Fruit fly (Drosophila melanogaster) whole organism, embryonic: ENCODE results near the gene mus201.

Experiments used
- Ada2b ChIP-seq: fragments of 200-800 bp; sonication (Bioruptor generic); IDR thresholded peaks from 2 replicates; pipeline ENCODE4 v1.3.6; 2022; ENCODE audit warnings: missing biosample characterization, missing genetic modification characterization
- Bgb ChIP-seq: fragments of 200-800 bp; sonication (Bioruptor generic); IDR thresholded peaks from 2 replicates; pipeline ENCODE4 v1.3.6; 2022; ENCODE audit warnings: missing biosample characterization, missing genetic modification characterization; ENCODE audit not compliant: partially characterized antibody
- CG10147 ChIP-seq: fragments of 200-800 bp; sonication (Bioruptor generic); optimal IDR thresholded peaks from 2 replicates; lab custom pipeline; 2019; ENCODE audit warnings: missing biosample characterization, mild to moderate bottlenecking, missing genetic modification characterization, moderate library complexity
- CG10543 ChIP-seq: fragments of 200-800 bp; sonication (Bioruptor generic); optimal IDR thresholded peaks from 3 replicates; lab custom pipeline; 2017; ENCODE audit warnings: missing biosample characterization, mild to moderate bottlenecking, missing genetic modification characterization, moderate library complexity
- CG12219 ChIP-seq: fragments of 200-800 bp; sonication (Bioruptor generic); optimal IDR thresholded peaks from 3 replicates; lab custom pipeline; 2018; ENCODE audit warnings: missing biosample characterization, mild to moderate bottlenecking, missing genetic modification characterization
- CG12659 ChIP-seq: fragments of 200-800 bp; sonication (Bioruptor generic); optimal IDR thresholded peaks from 3 replicates; lab custom pipeline; 2017; ENCODE audit warnings: mild to moderate bottlenecking, missing biosample characterization, missing genetic modification reagents, missing genetic modification characterization
- CG13296 ChIP-seq: fragments of 200-800 bp; sonication (Bioruptor generic); optimal IDR thresholded peaks from 3 replicates; lab custom pipeline; 2018; ENCODE audit warnings: missing biosample characterization, mild to moderate bottlenecking, missing genetic modification characterization
- CG1603 ChIP-seq: fragments of 200-800 bp; sonication (Bioruptor generic); optimal IDR thresholded peaks from 2 replicates; lab custom pipeline; 2019; ENCODE audit warnings: missing biosample characterization, mild to moderate bottlenecking, missing genetic modification characterization, moderate library complexity
- CG17328 ChIP-seq: fragments of 200-800 bp; sonication (Bioruptor generic); IDR thresholded peaks from 2 replicates; pipeline ENCODE4 v1.3.6; 2022; ENCODE audit warnings: missing biosample characterization, missing genetic modification characterization
- CG18764 ChIP-seq: fragments of 200-800 bp; sonication (Bioruptor generic); optimal IDR thresholded peaks from 3 replicates; lab custom pipeline; 2016; ENCODE audit warnings: missing biosample characterization, missing genetic modification characterization
- CG2202 ChIP-seq: fragments of 200-800 bp; sonication (Bioruptor generic); optimal IDR thresholded peaks from 2 replicates; lab custom pipeline; 2018; ENCODE audit warnings: missing biosample characterization, mild to moderate bottlenecking, missing genetic modification characterization
- CG31388 ChIP-seq: fragments of 200-800 bp; sonication (Bioruptor generic); optimal IDR thresholded peaks from 2 replicates; lab custom pipeline; 2016; ENCODE audit warnings: missing biosample characterization, missing genetic modification characterization
- CG4820 ChIP-seq: fragments of 200-800 bp; sonication (Bioruptor generic); optimal IDR thresholded peaks from 3 replicates; lab custom pipeline; 2016; ENCODE audit warnings: missing biosample characterization, missing genetic modification characterization
- CG5953 ChIP-seq: fragments of 200-800 bp; sonication (Bioruptor generic); IDR thresholded peaks from 2 replicates; pipeline ENCODE4 v1.3.6; 2022; ENCODE audit warnings: missing biosample characterization, missing genetic modification characterization
- CG6683 ChIP-seq: fragments of 200-800 bp; sonication (Bioruptor generic); optimal IDR thresholded peaks from 2 replicates; lab custom pipeline; 2017; ENCODE audit warnings: missing biosample characterization, mild to moderate bottlenecking, missing genetic modification characterization, missing genetic modification reagents
- CG8924 ChIP-seq: fragments of 200-800 bp; optimal IDR thresholded peaks from 3 replicates; lab custom pipeline; 2019; ENCODE audit warnings: missing biosample characterization, mild to moderate bottlenecking, missing genetic modification characterization, moderate library complexity
- D ChIP-seq, 2 experiments: fragments of 200-800 bp in 1 of 2; fragments of >200 bp in 1 of 2; sonication (Bioruptor generic) in 1 of 2; optimal IDR thresholded peaks; 2 replicates in 1 of 2; 3 replicates in 1 of 2; lab custom pipeline; 2017; ENCODE audit warnings: mild to moderate bottlenecking in 1 of 2, missing biosample characterization in 1 of 2, missing genetic modification characterization in 1 of 2, missing genetic modification reagents in 1 of 2
- D19A ChIP-seq: fragments of 200-800 bp; optimal IDR thresholded peaks from 3 replicates; lab custom pipeline; 2019; ENCODE audit warnings: missing biosample characterization, mild to moderate bottlenecking, missing genetic modification characterization, moderate library complexity
- Dll ChIP-seq: fragments of 200-800 bp; sonication (Bioruptor generic); IDR thresholded peaks from 4 replicates; pipeline ENCODE4 v1.3.6; 2022; ENCODE audit warnings: missing biosample characterization, missing genetic modification characterization; ENCODE audit not compliant: partially characterized antibody
- Drgx ChIP-seq: fragments of 200-800 bp; sonication (Bioruptor generic); IDR thresholded peaks from 2 replicates; pipeline ENCODE4 v1.3.6; 2022; ENCODE audit warnings: missing biosample characterization, missing genetic modification characterization
- Ets97D ChIP-seq: fragments of 200-800 bp; sonication (Bioruptor generic); optimal IDR thresholded peaks from 3 replicates; lab custom pipeline; 2016; ENCODE audit warnings: missing biosample characterization, missing genetic modification characterization
- Fer1 ChIP-seq: fragments of 200-800 bp; sonication (Bioruptor generic); optimal IDR thresholded peaks from 2 replicates; lab custom pipeline; 2017; ENCODE audit warnings: missing biosample characterization, mild to moderate bottlenecking, missing genetic modification characterization
- HLHmδ ChIP-seq: fragments of 200-800 bp; sonication (Bioruptor generic); optimal IDR thresholded peaks from 2 replicates; lab custom pipeline; 2018; ENCODE audit warnings: missing biosample characterization, mild to moderate bottlenecking, missing genetic modification characterization, moderate library complexity
- Hr3 ChIP-seq: fragments of 200-800 bp; sonication (Bioruptor generic); optimal IDR thresholded peaks from 3 replicates; lab custom pipeline; 2016; ENCODE audit warnings: missing biosample characterization, missing genetic modification characterization
- Hr78 ChIP-seq, 2 experiments: fragments of 200-800 bp in 1 of 2; fragments of >200 bp in 1 of 2; sonication (Bioruptor generic) in 1 of 2; optimal IDR thresholded peaks; 2 replicates each; lab custom pipeline; 2017 to 2019; ENCODE audit warnings: missing biosample characterization in 2 of 2, missing genetic modification characterization in 2 of 2, mild to moderate bottlenecking in 1 of 2, moderate library complexity in 1 of 2
- NFAT ChIP-seq: fragments of 200-800 bp; sonication (Bioruptor generic); IDR thresholded peaks from 2 replicates; pipeline ENCODE4 v1.3.6; 2022; ENCODE audit warnings: missing biosample characterization, missing genetic modification characterization
- Rx ChIP-seq: fragments of 200-800 bp; sonication (Bioruptor generic); IDR thresholded peaks from 2 replicates; pipeline ENCODE4 v1.3.6; 2022; ENCODE audit warnings: missing biosample characterization, missing genetic modification characterization
- Scr ChIP-seq: fragments of 200-800 bp; sonication (Bioruptor generic); IDR thresholded peaks from 2 replicates; pipeline ENCODE4 v1.3.6; 2022; ENCODE audit warnings: missing biosample characterization, missing genetic modification characterization; ENCODE audit not compliant: partially characterized antibody
- Spps ChIP-seq: fragments of 200-800 bp; sonication (Bioruptor generic); optimal IDR thresholded peaks from 2 replicates; lab custom pipeline; 2018; ENCODE audit warnings: missing biosample characterization, mild to moderate bottlenecking, missing genetic modification characterization
- Usf ChIP-seq: fragments of 200-800 bp; sonication (Bioruptor generic); optimal IDR thresholded peaks from 2 replicates; lab custom pipeline; 2017; ENCODE audit warnings: missing genotype, missing biosample characterization, missing genetic modification characterization
- Xrp1 ChIP-seq: fragments of 200-800 bp; sonication (Bioruptor generic); IDR thresholded peaks from 2 replicates; pipeline ENCODE4 v1.3.6; 2022; ENCODE audit warnings: missing biosample characterization, missing genetic modification characterization
- ase ChIP-seq: fragments of 200-800 bp; sonication (Bioruptor generic); IDR thresholded peaks from 3 replicates; pipeline ENCODE4 v1.3.6; 2022; ENCODE audit warnings: missing biosample characterization, missing genetic modification characterization
- chn ChIP-seq: fragments of 200-800 bp; sonication (Bioruptor generic); optimal IDR thresholded peaks from 2 replicates; lab custom pipeline; 2016; ENCODE audit warnings: missing biosample characterization, missing genetic modification characterization
- crp ChIP-seq, 2 experiments: fragments of 200-800 bp; sonication (Bioruptor generic); optimal IDR thresholded peaks; 2 replicates in 1 of 2; 3 replicates in 1 of 2; lab custom pipeline; 2017; ENCODE audit warnings: missing biosample characterization in 2 of 2, missing genetic modification characterization in 2 of 2, mild to moderate bottlenecking in 1 of 2, moderate library complexity in 1 of 2
- eyg ChIP-seq: fragments of 200-800 bp; sonication (Bioruptor generic); optimal IDR thresholded peaks from 3 replicates; lab custom pipeline; 2016; ENCODE audit warnings: missing biosample characterization, missing genetic modification characterization
- fd96Cb ChIP-seq: fragments of 200-800 bp; sonication (Bioruptor generic); optimal IDR thresholded peaks from 2 replicates; lab custom pipeline; 2018; ENCODE audit warnings: missing biosample characterization, mild to moderate bottlenecking, missing genetic modification characterization, moderate library complexity
- grn ChIP-seq: fragments of 200-800 bp; sonication (Bioruptor generic); optimal IDR thresholded peaks from 3 replicates; lab custom pipeline; 2017; ENCODE audit warnings: missing biosample characterization, missing genetic modification characterization
- hth ChIP-seq: fragments of >200 bp; optimal IDR thresholded peaks from 2 replicates; lab custom pipeline; 2017; ENCODE audit warnings: inconsistent platforms
- jing ChIP-seq: fragments of 200-800 bp; sonication (Bioruptor generic); optimal IDR thresholded peaks from 2 replicates; lab custom pipeline; 2018; ENCODE audit warnings: missing biosample characterization, mild to moderate bottlenecking, missing genetic modification characterization
- lbe ChIP-seq: fragments of 200-800 bp; sonication (Bioruptor generic); optimal IDR thresholded peaks from 2 replicates; lab custom pipeline; 2016; ENCODE audit warnings: missing biosample characterization, mild to moderate bottlenecking, missing genetic modification characterization
- repo ChIP-seq: fragments of 200-800 bp; sonication (Bioruptor generic); optimal IDR thresholded peaks from 2 replicates; lab custom pipeline; 2016; ENCODE audit warnings: missing biosample characterization, missing genetic modification characterization
- sd ChIP-seq: fragments of 200-800 bp; sonication (Bioruptor generic); optimal IDR thresholded peaks from 3 replicates; lab custom pipeline; 2018; ENCODE audit warnings: missing biosample characterization, mild to moderate bottlenecking, missing genetic modification characterization, moderate library complexity
- slbo ChIP-seq: fragments of 200-800 bp; sonication (Bioruptor generic); IDR thresholded peaks from 2 replicates; pipeline ENCODE4 v1.3.6; 2022; ENCODE audit warnings: missing biosample characterization, missing genetic modification characterization
- sna ChIP-seq: fragments of 200-800 bp; sonication (Bioruptor generic); IDR thresholded peaks from 2 replicates; pipeline ENCODE4 v1.3.6; 2022; ENCODE audit warnings: missing biosample characterization, missing genetic modification characterization; ENCODE audit not compliant: partially characterized antibody
- so ChIP-seq: fragments of 200-800 bp; sonication (Bioruptor generic); IDR thresholded peaks from 3 replicates; pipeline ENCODE4 v1.3.6; 2022; ENCODE audit warnings: missing biosample characterization, missing genetic modification characterization
- sr ChIP-seq: fragments of 200-800 bp; sonication (Bioruptor generic); IDR thresholded peaks from 3 replicates; pipeline ENCODE4 v1.3.6; 2022; ENCODE audit warnings: missing biosample characterization, missing genetic modification characterization
- tap ChIP-seq: fragments of 200-800 bp; optimal IDR thresholded peaks from 3 replicates; lab custom pipeline; 2019; ENCODE audit warnings: missing biosample characterization, mild to moderate bottlenecking, missing genetic modification characterization, moderate library complexity
- toy ChIP-seq: fragments of 200-800 bp; sonication (Bioruptor generic); IDR thresholded peaks from 2 replicates; pipeline ENCODE4 v1.3.6; 2022; ENCODE audit warnings: missing biosample characterization, missing genetic modification characterization
- ttk ChIP-seq: fragments of 200-800 bp; sonication (Bioruptor generic); IDR thresholded peaks from 2 replicates; pipeline ENCODE4 v2.1.2; 2022; ENCODE audit warnings: missing biosample characterization, missing genetic modification characterization
- yki ChIP-seq: fragments of >200 bp; optimal IDR thresholded peaks from 3 replicates; lab custom pipeline; 2018

The mus201 gene

DNA sequence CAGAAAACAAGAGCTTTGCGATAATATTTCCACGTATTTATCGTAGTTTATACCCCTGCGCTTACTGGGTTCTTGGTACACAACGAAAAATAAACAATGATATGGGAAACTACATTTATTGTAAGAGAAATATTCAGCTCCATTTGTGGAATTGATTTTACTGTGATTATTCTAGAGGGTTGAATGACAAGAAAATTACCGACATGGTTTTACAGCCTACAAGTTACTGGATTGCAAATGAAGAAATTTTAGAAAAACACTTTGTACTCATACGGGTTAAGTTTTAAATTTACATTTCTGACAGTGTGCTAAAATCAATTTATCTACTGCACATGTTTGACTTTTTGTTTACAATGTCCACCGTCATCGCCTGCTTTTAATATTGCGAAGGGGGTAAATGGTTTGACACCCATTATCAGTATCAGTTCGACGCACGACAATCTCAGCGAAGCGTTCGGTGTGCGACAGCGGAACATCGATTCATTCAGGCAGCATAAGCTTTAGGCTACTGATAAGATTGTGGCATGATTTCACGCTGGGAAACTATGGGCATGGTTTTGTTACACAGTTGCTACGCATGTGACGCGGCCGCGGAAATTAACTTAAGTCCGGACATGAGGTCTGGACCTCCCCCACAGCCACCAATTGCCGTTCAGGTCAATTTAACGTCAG lies 23.9 kb downstream of the mus201 start (continued):
- TF ChIP-seq jing (GFP tag; lab: Kevin White, UChicago), result peak; percentile 9
- TF ChIP-seq ase (GFP tag; lab: Robert Waterston, UW), result no peak
- TF ChIP-seq Spps, result no peak
- TF ChIP-seq Hr78 (GFP tag; optimal IDR thresholded peaks at IDR 0.05; lab: Kevin White, UChicago), result peak in 1 of 2 experiments; percentile 82
- TF ChIP-seq Xrp1, result peak; percentile 44; the same call in 1 of the 2 replicates
- TF ChIP-seq Ada2b (GFP tag; lab: Robert Waterston, UW), result no peak
- no peak for TF ChIP-seq NFAT
- TF ChIP-seq CG5953 (GFP tag; lab: Robert Waterston, UW), result no peak
- no peak for TF ChIP-seq CG13296
- TF ChIP-seq CG18764 (GFP tag; lab: Kevin White, UChicago), result no peak
- TF ChIP-seq toy (GFP tag; lab: Robert Waterston, UW), result no peak
- TF ChIP-seq CG8924, result peak; percentile 26
- TF ChIP-seq CG6683 (GFP tag; lab: Kevin White, UChicago), result no peak
- peak; percentile 8 for TF ChIP-seq Ets97D
- TF ChIP-seq CG10147 (GFP tag; lab: Kevin White, UChicago), result no peak
- TF ChIP-seq Dll, result no peak
- no peak for TF ChIP-seq D19A
- no peak for TF ChIP-seq ttk (GFP tag; lab: Robert Waterston, UW)
- no peak for TF ChIP-seq yki (lab: Kevin White, UChicago)
- no peak for TF ChIP-seq tap (tag; lab: Kevin White, UChicago)
- no peak for TF ChIP-seq D (optimal IDR thresholded peaks at IDR 0.05; lab: Kevin White, UChicago)
- TF ChIP-seq D (GFP tag; optimal IDR thresholded peaks at IDR 0.05; lab: Kevin White, UChicago), result no peak
- no peak for TF ChIP-seq sd (tag; lab: Kevin White, UChicago)
- no peak for TF ChIP-seq CG4820 (GFP tag; lab: Kevin White, UChicago)
- TF ChIP-seq chn, result no peak
- no peak for TF ChIP-seq Rx (GFP tag; lab: Robert Waterston, UW)
- TF ChIP-seq hth (lab: Kevin White, UChicago), result no peak
- TF ChIP-seq CG2202 (tag; lab: Kevin White, UChicago), result no peak
- peak; percentile 37 for TF ChIP-seq CG12659
- TF ChIP-seq sr (GFP tag; lab: Robert Waterston, UW), result no peak
- TF ChIP-seq so (GFP tag; lab: Robert Waterston, UW), result no peak
- no peak for TF ChIP-seq fd96Cb (tag; lab: Kevin White, UChicago)
- TF ChIP-seq eyg (GFP tag; lab: Kevin White, UChicago), result no peak
- no peak for TF ChIP-seq slbo
- 0 out of 2 replicates have a peak, but pooled peaks have one; percentile 17 for TF ChIP-seq CG17328 (GFP tag; lab: Robert Waterston, UW)
- TF ChIP-seq CG1603 (tag; lab: Kevin White, UChicago), result no peak
- no peak for TF ChIP-seq Hr3
- TF ChIP-seq sna (GFP tag; lab: Robert Waterston, UW), result no peak
- no peak for TF ChIP-seq lbe (GFP tag; lab: Kevin White, UChicago)
- TF ChIP-seq Drgx, result no peak
- TF ChIP-seq crp (GFP tag; optimal IDR thresholded peaks at IDR 0.05; lab: Kevin White, UChicago), result no peak
- TF ChIP-seq repo, result no peak
- TF ChIP-seq Fer1, result peak; percentile 23
- no peak for TF ChIP-seq HLHmδ (GFP tag; lab: Kevin White, UChicago)
- peak; percentile 60 for TF ChIP-seq CG10543 (GFP tag; lab: Kevin White, UChicago)
- no peak for TF ChIP-seq CG31388 (GFP tag; lab: Kevin White, UChicago)
- no peak for TF ChIP-seq CG12219 (GFP tag; lab: Kevin White, UChicago)
- no peak for TF ChIP-seq Usf (GFP tag; lab: Kevin White, UChicago)
- TF ChIP-seq Bgb (GFP tag; lab: Robert Waterston, UW), result no peak
- peak; percentile 76 for TF ChIP-seq grn (GFP tag; lab: Kevin White, UChicago)
- TF ChIP-seq Scr, result no peak
